Worm (Caenorhabditis elegans): ENCODE results near the gene srh-17.

ce11 chrV:14648825-14649224, 12.3 kb upstream of the srh-17 start:
- TF ChIP-seq ama-1 (optimal IDR thresholded peaks at IDR 0.05) (no peak), ZK546.5 (tag; optimal IDR thresholded peaks at IDR 0.05) (no peak), C34F6.9 (tag; optimal IDR thresholded peaks at IDR 0.05) (no peak), sma-9 (GFP tag; optimal IDR thresholded peaks at IDR 0.05) (no peak), sma-9 (tag; optimal IDR thresholded peaks at IDR 0.05) (no peak), snpc-4 (tag; optimal IDR thresholded peaks at IDR 0.05) (no peak), lsy-2 (tag; optimal IDR thresholded peaks at IDR 0.05) (no peak), unc-39 (tag; optimal IDR thresholded peaks at IDR 0.05) (no peak), gmeb-1 (tag; optimal IDR thresholded peaks at IDR 0.05) (no peak), lin-39 (tag; optimal IDR thresholded peaks at IDR 0.05) (no peak), R02D3.7 (tag; optimal IDR thresholded peaks at IDR 0.05) (no peak), nhr-11 (tag; optimal IDR thresholded peaks at IDR 0.05) (no peak), mdl-1 (tag; optimal IDR thresholded peaks at IDR 0.05) (no peak), skn-1 (tag; optimal IDR thresholded peaks at IDR 0.05) (no peak), nhr-12 (tag; optimal IDR thresholded peaks at IDR 0.05) (no peak)
